Worm (Caenorhabditis elegans) whole organism, L1 larva: ENCODE data around the gene flp-7.

Experiments
- C16A3.4 ChIP-seq: fragments of 150-350 bp; optimal IDR thresholded peaks from 2 replicates; lab custom pipeline; 2014; ENCODE audit warnings: missing biosample characterization, missing genetic modification characterization
- C34B4.2 ChIP-seq: sonication (generic microtip); optimal IDR thresholded peaks from 2 replicates; lab custom pipeline; 2017; ENCODE audit warnings: mild to moderate bottlenecking, missing genetic modification characterization, missing compliant biosample characterization
- Y116A8C.19 ChIP-seq: sonication (generic microtip); optimal IDR thresholded peaks from 2 replicates; lab custom pipeline; 2016; ENCODE audit warnings: missing compliant biosample characterization, missing genetic modification characterization, borderline replicate concordance
- alr-1 ChIP-seq: fragments of 200-800 bp; sonication (Bioruptor generic); optimal IDR thresholded peaks from 2 replicates; lab custom pipeline; 2018; ENCODE audit warnings: borderline replicate concordance, mild to moderate bottlenecking, missing genetic modification characterization, missing compliant biosample characterization
- aly-2 ChIP-seq: fragments of 150-350 bp; optimal IDR thresholded peaks from 2 replicates; lab custom pipeline; 2014; ENCODE audit warnings: missing biosample characterization, missing genetic modification characterization
- ceh-63 ChIP-seq: fragments of 200-800 bp; sonication (Bioruptor generic); optimal IDR thresholded peaks from 2 replicates; lab custom pipeline; 2018; ENCODE audit warnings: mild to moderate bottlenecking, missing genetic modification characterization, missing compliant biosample characterization
- dsc-1 ChIP-seq: sonication (generic microtip); optimal IDR thresholded peaks from 2 replicates; lab custom pipeline; 2016; ENCODE audit warnings: mild to moderate bottlenecking, missing genetic modification characterization, missing compliant biosample characterization
- efl-1 ChIP-seq, 4 experiments: fragments of 150-350 bp; optimal IDR thresholded peaks in 3 of 4; peaks in 1 of 4; 1 replicate in 1 of 4; 2 replicates in 3 of 4; lab custom pipeline; 2014; ENCODE audit warnings: missing biosample characterization in 2 of 4, missing genetic modification characterization in 2 of 4, missing genetic modification reagents in 2 of 4
- egl-13 ChIP-seq: sonication (generic microtip); optimal IDR thresholded peaks from 2 replicates; lab custom pipeline; 2016; ENCODE audit warnings: missing genotype, missing genetic modification reagents, missing genetic modification characterization, missing compliant biosample characterization
- egl-27 ChIP-seq, 2 experiments: fragments of 150-350 bp in 1 of 2; sonication (generic microtip); optimal IDR thresholded peaks; 3 replicates each; lab custom pipeline; 2017 to 2018; ENCODE audit warnings: missing biosample characterization in 2 of 2, missing genetic modification characterization in 2 of 2, missing genetic modification reagents in 2 of 2
- fkh-10 ChIP-seq: sonication (generic microtip); optimal IDR thresholded peaks from 2 replicates; lab custom pipeline; 2017; ENCODE audit warnings: missing biosample characterization, missing genetic modification reagents, missing genetic modification characterization
- fkh-8 ChIP-seq: sonication (generic microtip); optimal IDR thresholded peaks from 2 replicates; lab custom pipeline; 2016; ENCODE audit warnings: mild to moderate bottlenecking, missing genetic modification characterization, missing compliant biosample characterization
- hlh-17 ChIP-seq: fragments of 200-800 bp; sonication (Bioruptor generic); optimal IDR thresholded peaks from 2 replicates; lab custom pipeline; 2018; ENCODE audit warnings: missing genetic modification characterization, mild to moderate bottlenecking, missing compliant biosample characterization, moderate library complexity, borderline replicate concordance
- hlh-4 ChIP-seq: sonication (generic microtip); optimal IDR thresholded peaks from 2 replicates; lab custom pipeline; 2016; ENCODE audit warnings: mild to moderate bottlenecking, missing genetic modification characterization, missing compliant biosample characterization
- irx-1 ChIP-seq: sonication (generic microtip); optimal IDR thresholded peaks from 2 replicates; lab custom pipeline; 2016; ENCODE audit warnings: missing genetic modification characterization, missing compliant biosample characterization
- lin-13 ChIP-seq: fragments of 150-350 bp; optimal IDR thresholded peaks from 2 replicates; lab custom pipeline; 2014; ENCODE audit warnings: missing biosample characterization, missing genetic modification reagents, missing genetic modification characterization
- lin-14 ChIP-seq: fragments of 200-800 bp; sonication (Bioruptor generic); optimal IDR thresholded peaks from 2 replicates; lab custom pipeline; 2018; ENCODE audit warnings: mild to moderate bottlenecking, missing genetic modification characterization, moderate library complexity, missing compliant biosample characterization
- lin-39 ChIP-seq: fragments of 150-350 bp; optimal IDR thresholded peaks from 2 replicates; lab custom pipeline; 2014; ENCODE audit warnings: missing biosample characterization, missing genetic modification reagents, missing genetic modification characterization
- mab-9 ChIP-seq: fragments of 200-800 bp; sonication (Bioruptor generic); IDR thresholded peaks from 2 replicates; pipeline ENCODE4 v1.3.6; 2022; ENCODE audit warnings: missing genetic modification reagents, missing genetic modification characterization, missing compliant biosample characterization
- mdl-1 ChIP-seq, 2 experiments: fragments of 150-350 bp; optimal IDR thresholded peaks; 2 replicates each; lab custom pipeline; 2014 to 2017; ENCODE audit warnings: missing biosample characterization in 2 of 2, missing genetic modification characterization in 2 of 2, inconsistent platforms in 1 of 2
- mef-2 ChIP-seq: fragments of 150-350 bp; optimal IDR thresholded peaks from 2 replicates; lab custom pipeline; 2014; ENCODE audit warnings: missing biosample characterization, missing genetic modification characterization
- nhr-12 ChIP-seq: sonication (generic microtip); optimal IDR thresholded peaks from 2 replicates; lab custom pipeline; 2017; ENCODE audit warnings: missing biosample characterization, missing genetic modification characterization
- nhr-19 ChIP-seq: fragments of 200-800 bp; sonication (Bioruptor generic); conservative IDR thresholded peaks from 2 replicates; pipeline ENCODE4 v1.3.6; 2022; ENCODE audit warnings: missing genetic modification characterization, missing compliant biosample characterization
- nhr-71 ChIP-seq: sonication (generic microtip); optimal IDR thresholded peaks from 2 replicates; lab custom pipeline; 2016; ENCODE audit warnings: mild to moderate bottlenecking, missing genetic modification characterization, moderate library complexity, missing compliant biosample characterization
- pax-3 ChIP-seq: fragments of 200-800 bp; sonication (Bioruptor generic); optimal IDR thresholded peaks from 2 replicates; lab custom pipeline; 2018; ENCODE audit warnings: mild to moderate bottlenecking, missing genetic modification characterization, moderate library complexity, missing compliant biosample characterization
- pqm-1 ChIP-seq: sonication (generic microtip); optimal IDR thresholded peaks from 3 replicates; lab custom pipeline; 2017; ENCODE audit warnings: missing biosample characterization, missing genetic modification characterization
- rnt-1 ChIP-seq: sonication (generic microtip); optimal IDR thresholded peaks from 2 replicates; lab custom pipeline; 2016; ENCODE audit warnings: mild to moderate bottlenecking, missing genetic modification characterization, moderate library complexity, missing compliant biosample characterization
- skn-1 ChIP-seq: fragments of 150-350 bp; optimal IDR thresholded peaks from 2 replicates; lab custom pipeline; 2014; ENCODE audit warnings: missing biosample characterization, missing genetic modification characterization
- snpc-4 ChIP-seq: fragments of 150-350 bp; optimal IDR thresholded peaks from 2 replicates; lab custom pipeline; 2014; ENCODE audit warnings: missing biosample characterization, missing genetic modification characterization
- sox-4 ChIP-seq: sonication (generic microtip); optimal IDR thresholded peaks from 2 replicates; lab custom pipeline; 2016; ENCODE audit warnings: missing genetic modification characterization, missing compliant biosample characterization
- sptf-1 ChIP-seq: fragments of 150-350 bp; optimal IDR thresholded peaks from 2 replicates; lab custom pipeline; 2014; ENCODE audit warnings: missing biosample characterization, missing genetic modification characterization
- swsn-7 ChIP-seq: sonication (generic microtip); optimal IDR thresholded peaks from 2 replicates; lab custom pipeline; 2016; ENCODE audit warnings: missing genetic modification characterization, missing compliant biosample characterization
- tlp-1 ChIP-seq: fragments of 150-350 bp; optimal IDR thresholded peaks from 2 replicates; lab custom pipeline; 2014; ENCODE audit warnings: missing biosample characterization, missing genetic modification characterization
- unc-30 ChIP-seq: sonication (generic microtip); optimal IDR thresholded peaks from 2 replicates; lab custom pipeline; 2017; ENCODE audit warnings: missing biosample characterization, missing genetic modification characterization
- ztf-11 ChIP-seq, 2 experiments: sonication (generic microtip); optimal IDR thresholded peaks; 2 replicates each; lab custom pipeline; 2016 to 2017; ENCODE audit warnings: missing genetic modification characterization in 2 of 2, missing biosample characterization in 1 of 2, missing compliant biosample characterization in 1 of 2
- ztf-4 ChIP-seq: fragments of 150-350 bp; optimal IDR thresholded peaks from 2 replicates; lab custom pipeline; 2014; ENCODE audit warnings: missing biosample characterization, missing genetic modification characterization

The flp-7 gene

ce11 chrX:5872153-5872552 lies 13.5 kb upstream of the flp-7 start:
- TF ChIP-seq efl-1 (optimal IDR thresholded peaks at IDR 0.05; lab: Kevin White, UChicago) (no peak), efl-1 (GFP tag; optimal IDR thresholded peaks at IDR 0.05 in 1 of 2; lab: Kevin White, UChicago) (no peak), rnt-1 (no peak), ztf-4 (tag; lab: Kevin White, UChicago) (no peak), C16A3.4 (no peak), egl-13 (tag; lab: Kevin White, UChicago) (no peak), mef-2 (tag; lab: Kevin White, UChicago) (no peak), fkh-8 (tag; lab: Kevin White, UChicago) (no peak), mdl-1 (tag; optimal IDR thresholded peaks at IDR 0.05; lab: Kevin White, UChicago) (no peak)

DNA sequence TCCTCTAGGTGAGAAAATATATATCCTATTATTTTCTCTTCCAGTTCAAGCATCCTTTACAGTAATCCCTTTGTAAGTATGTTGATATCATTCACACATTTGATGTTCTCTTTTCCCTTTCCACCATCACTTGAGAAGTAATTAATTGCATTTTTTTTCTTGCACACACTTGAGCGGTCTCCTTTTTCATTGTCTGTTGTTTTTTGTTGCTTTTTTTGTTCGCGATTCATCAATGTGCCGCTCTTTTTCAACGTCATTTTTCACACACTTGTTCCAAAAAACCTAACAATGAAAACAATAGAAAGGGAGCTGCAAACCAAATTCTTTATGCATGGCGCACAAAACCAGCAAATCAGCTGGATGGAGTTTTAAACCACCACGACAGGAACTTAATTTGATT lies 10.1 kb upstream of the flp-7 start, which contains the start of gene F49E10.4:
F49E10.4 (plus strand) TSS at position 301 of the 400 bp plus-strand sequence.
- no peak for TF ChIP-seq lin-39 (tag; lab: Kevin White, UChicago)
- TF ChIP-seq pqm-1: no peak
- TF ChIP-seq Y116A8C.19 (tag; lab: Kevin White, UChicago): no peak
- no peak for TF ChIP-seq dsc-1
- TF ChIP-seq ceh-63 (GFP tag; lab: Kevin White, UChicago): no peak
- TF ChIP-seq hlh-17 (GFP tag; lab: Kevin White, UChicago): no peak
- no peak for TF ChIP-seq ztf-11 (tag; optimal IDR thresholded peaks at IDR 0.05; lab: Kevin White, UChicago)
- TF ChIP-seq nhr-19 (GFP tag; lab: Robert Waterston, UW): no peak
- no peak for TF ChIP-seq mab-9 (GFP tag; lab: Robert Waterston, UW)
- TF ChIP-seq sptf-1 (tag; lab: Kevin White, UChicago): no peak
- TF ChIP-seq pax-3 (tag; lab: Kevin White, UChicago): no peak
- TF ChIP-seq hlh-4 (tag; lab: Kevin White, UChicago): no peak
- TF ChIP-seq lin-13 (GFP tag; lab: Kevin White, UChicago): no peak
- TF ChIP-seq aly-2 (tag; lab: Kevin White, UChicago): no peak
- TF ChIP-seq egl-27 (tag; optimal IDR thresholded peaks at IDR 0.05; lab: Kevin White, UChicago): no peak

DNA sequence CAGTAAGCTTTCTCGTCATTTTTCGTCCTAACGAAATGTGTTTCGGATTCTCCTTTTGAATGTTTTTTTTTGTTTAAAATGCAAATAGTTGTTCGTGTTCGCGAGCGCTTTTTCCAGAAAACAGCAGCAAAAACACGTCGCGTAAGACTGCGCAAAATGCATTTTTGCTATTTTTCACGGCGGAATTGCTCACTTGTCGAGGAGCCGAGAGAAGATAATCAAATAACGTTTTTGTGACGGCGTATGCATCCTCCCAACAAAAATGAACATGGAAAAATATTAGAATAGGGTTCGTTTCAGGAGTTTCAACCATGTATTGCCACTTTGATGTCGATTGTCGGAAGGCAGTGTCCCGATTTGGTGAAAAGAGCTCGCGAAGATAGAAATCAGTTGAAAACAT lies 8.6 kb upstream of the flp-7 start:
- TF ChIP-seq alr-1 (tag; lab: Kevin White, UChicago) (no peak), swsn-7 (tag; lab: Kevin White, UChicago) (no peak), fkh-10 (GFP tag; lab: Kevin White, UChicago) (peak; percentile 28), lin-14 (peak; percentile 20)

- no peak for TF ChIP-seq egl-27 (tag; optimal IDR thresholded peaks at IDR 0.05; lab: Kevin White, UChicago)
- TF ChIP-seq unc-30 (tag; lab: Kevin White, UChicago): no peak
- no peak for TF ChIP-seq sox-4
- TF ChIP-seq lin-13 (GFP tag; lab: Kevin White, UChicago): no peak
- TF ChIP-seq tlp-1: no peak
- no peak for TF ChIP-seq skn-1 (tag; lab: Kevin White, UChicago)
- TF ChIP-seq nhr-12 (tag; lab: Kevin White, UChicago): no peak
- TF ChIP-seq snpc-4 (tag; lab: Kevin White, UChicago): no peak
- no peak for TF ChIP-seq pqm-1
- TF ChIP-seq C34B4.2 (tag; lab: Kevin White, UChicago): no peak
- TF ChIP-seq irx-1 (tag; lab: Kevin White, UChicago): no peak
- TF ChIP-seq nhr-71 (tag; lab: Kevin White, UChicago): no peak
Measured at ce11 chrX:5890080-5890479, 4.4 kb downstream of the flp-7 start, which contains the start of gene F49E10.2. Gene F49E10.2 (plus strand): TSS chrX:5890380.
